Worm (Caenorhabditis elegans): Measurements from ENCODE around the gene srv-30.

ce11 chrIV:6230560-6231073 is 38.6 kb downstream of the srv-30 start, which contains the start of gene F58F9.4:
- TF ChIP-seq nhr-28 (tag; optimal IDR thresholded peaks at IDR 0.05) (no peak), xbp-1 (tag; optimal IDR thresholded peaks at IDR 0.05) (no peak), efl-3 (GFP tag; optimal IDR thresholded peaks at IDR 0.05) (no peak), elt-2 (tag; optimal IDR thresholded peaks at IDR 0.05) (no peak), lin-39 (tag; optimal IDR thresholded peaks at IDR 0.05) (no peak), pqm-1 (tag; optimal IDR thresholded peaks at IDR 0.05) (no peak), aha-1 (tag; optimal IDR thresholded peaks at IDR 0.05) (no peak), pax-3 (tag; optimal IDR thresholded peaks at IDR 0.05) (no peak), isw-1 (GFP tag; IDR thresholded peaks at IDR 0.05) (no peak), sptf-1 (tag; optimal IDR thresholded peaks at IDR 0.05) (no peak), vab-15 (tag; optimal IDR thresholded peaks at IDR 0.05) (no peak)

All from whole organism, L1 larva.